Worm (Caenorhabditis elegans) whole organism, L4/young adult: ENCODE results near the gene aipr-1.

Experiments used
- W03F9.2 ChIP-seq: fragments of 150-350 bp; optimal IDR thresholded peaks from 2 replicates; lab custom pipeline; 2014; ENCODE audit warnings: missing biosample characterization, missing genetic modification characterization
- dao-5 ChIP-seq: sonication (generic microtip); optimal IDR thresholded peaks from 2 replicates; lab custom pipeline; 2016; ENCODE audit warnings: missing genotype, missing genetic modification characterization, moderate library complexity, missing compliant biosample characterization
- him-1 ChIP-seq: sonication (generic microtip); optimal IDR thresholded peaks from 2 replicates; lab custom pipeline; 2016; ENCODE audit warnings: missing genotype, missing genetic modification reagents, missing genetic modification characterization, missing compliant biosample characterization

DNA sequence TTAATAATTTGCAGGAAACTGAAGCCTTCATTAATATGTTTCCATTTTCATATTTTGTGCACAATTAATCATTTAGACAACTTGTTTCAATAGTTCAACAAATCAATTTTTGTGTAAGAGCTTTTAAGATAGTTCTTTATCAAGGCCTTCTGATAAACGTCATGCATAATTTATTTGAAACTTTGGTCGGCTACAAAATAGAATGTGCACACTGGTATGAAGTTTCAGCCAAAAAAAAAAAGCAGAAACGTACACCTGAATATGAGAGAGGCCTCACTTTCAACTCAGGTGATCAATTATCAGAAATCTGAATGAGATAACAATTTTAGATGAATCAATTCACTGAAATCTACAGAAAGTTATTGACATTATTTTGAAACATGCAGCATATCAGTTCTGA is 20.4 kb upstream of the aipr-1 start:
- TF ChIP-seq W03F9.2 (tag; lab: Kevin White, UChicago) (no peak), dao-5 (tag; lab: Kevin White, UChicago) (no peak), him-1 (tag; lab: Kevin White, UChicago) (no peak)
